Worm (Caenorhabditis elegans): ENCODE results near the gene srv-8.

- TF ChIP-seq snpc-4 (tag; optimal IDR thresholded peaks at IDR 0.05), result no peak
- no peak for TF ChIP-seq R02D3.7 (tag; optimal IDR thresholded peaks at IDR 0.05)
- TF ChIP-seq lin-13 (GFP tag; optimal IDR thresholded peaks at IDR 0.05), result no peak
- no peak for TF ChIP-seq alr-1 (tag; optimal IDR thresholded peaks at IDR 0.05)
- no peak for TF ChIP-seq ztf-4 (tag; optimal IDR thresholded peaks at IDR 0.05)
- TF ChIP-seq mbf-1 (tag; optimal IDR thresholded peaks at IDR 0.05), result no peak
- no peak for TF ChIP-seq nhr-237 (tag; optimal IDR thresholded peaks at IDR 0.05)
- TF ChIP-seq ceh-16 (tag; optimal IDR thresholded peaks at IDR 0.05), result no peak
- TF ChIP-seq ama-1 (optimal IDR thresholded peaks at IDR 0.05), result no peak
- TF ChIP-seq gmeb-1 (tag; optimal IDR thresholded peaks at IDR 0.05), result no peak
- TF ChIP-seq ZK546.5 (tag; optimal IDR thresholded peaks at IDR 0.05), result no peak
- TF ChIP-seq ztf-11 (tag; optimal IDR thresholded peaks at IDR 0.05), result no peak
- no peak for TF ChIP-seq lin-11 (tag; optimal IDR thresholded peaks at IDR 0.05)
- TF ChIP-seq lsy-2 (tag; optimal IDR thresholded peaks at IDR 0.05), result no peak
These were observed 33.1 kb downstream of the srv-8 start for ce11 chrV:13387472-13387871.
